Worm (Caenorhabditis elegans): Measurements from ENCODE around the gene Y50D4B.4.

Y50D4B.4 gene

DNA sequence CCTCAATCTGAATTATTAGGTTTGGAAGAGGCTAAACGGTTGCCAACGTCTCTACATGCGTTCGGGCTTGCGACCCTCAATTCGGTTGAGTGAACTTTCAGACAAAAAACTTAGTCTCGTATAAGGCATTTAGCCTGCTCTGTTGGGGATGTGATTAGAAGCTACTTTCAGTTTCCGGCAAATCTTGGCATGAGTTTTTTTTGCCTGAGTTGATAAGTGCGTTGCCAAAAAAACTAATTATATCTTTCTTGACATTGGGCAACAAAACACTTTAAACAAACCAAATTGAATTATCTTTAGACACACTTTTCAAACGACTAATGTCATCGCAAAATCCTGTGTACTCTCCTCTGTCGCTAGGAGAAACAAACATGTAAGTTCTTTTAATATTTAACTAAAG is at the start of gene Y50D4B.4:
Gene Y50D4B.4 (plus strand): TSS at position 301 of the 400 bp plus-strand sequence.
- no peak for TF ChIP-seq unc-62 (GFP tag; optimal IDR thresholded peaks at IDR 0.05)

ce11 chrV:1047251-1047650 is 45.2 kb upstream of the Y50D4B.4 start:
- no peak for TF ChIP-seq unc-62 (GFP tag; optimal IDR thresholded peaks at IDR 0.05)

ce11 chrV:1048482-1048881 is 44.0 kb upstream of the Y50D4B.4 start, which contains the start of gene nra-4:
nra-4 (minus strand) TSS chrV:1048582.
- TF ChIP-seq unc-62 (GFP tag; optimal IDR thresholded peaks at IDR 0.05) = no peak

- TF ChIP-seq unc-62 (GFP tag; optimal IDR thresholded peaks at IDR 0.05) = no peak
Observed at ce11 chrV:1049334-1049733, 43.1 kb upstream of the Y50D4B.4 start.

DNA sequence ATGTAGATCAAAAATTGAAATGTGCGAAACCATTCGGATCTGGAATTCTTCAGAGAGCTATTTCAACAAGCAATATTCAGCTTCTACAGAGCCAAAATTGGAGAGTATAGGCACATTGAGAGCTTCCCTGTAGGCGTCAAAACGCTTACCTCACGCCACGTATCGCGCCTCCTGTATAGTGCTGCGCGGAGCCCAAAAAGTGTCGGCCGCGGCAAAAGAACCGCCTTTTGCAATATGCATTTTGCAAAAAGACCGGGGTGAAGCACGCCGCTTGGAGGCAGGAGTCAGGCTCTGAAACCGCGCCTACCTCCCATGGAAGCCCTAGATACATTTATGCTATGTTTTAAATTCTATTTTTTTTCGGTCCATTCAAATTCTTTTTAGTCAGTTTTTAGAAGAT is 40.8 kb upstream of the Y50D4B.4 start:
- TF ChIP-seq unc-62 (GFP tag; optimal IDR thresholded peaks at IDR 0.05) = no peak

DNA sequence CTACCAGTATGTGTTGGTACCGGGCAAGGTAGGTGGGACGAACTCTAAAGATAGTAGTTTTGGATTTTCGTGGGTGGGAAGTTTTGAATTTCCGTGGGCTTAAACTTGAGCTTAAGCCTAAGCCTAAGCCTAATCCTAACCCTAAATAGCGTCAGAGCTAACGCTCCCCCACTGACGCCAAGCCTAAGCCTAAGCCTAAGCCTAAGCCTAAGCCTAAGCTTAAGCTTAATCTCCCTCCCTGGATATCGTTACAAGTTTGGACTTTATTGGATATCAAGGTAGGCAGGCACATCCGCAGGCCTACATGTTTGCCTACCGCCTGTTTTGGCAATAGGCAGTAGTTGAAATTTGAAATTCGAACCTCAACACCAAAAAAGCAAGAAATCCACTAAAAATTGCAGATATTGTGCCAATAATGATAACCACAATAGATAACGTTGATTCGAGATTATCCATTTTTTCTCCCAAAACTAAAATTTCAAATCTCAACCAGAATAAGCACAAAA is 39.8 kb upstream of the Y50D4B.4 start, which contains the start of gene K10C9.4:
Gene K10C9.4 (minus strand): TSS at position 456 of the 506 bp plus-strand sequence.
- no peak for TF ChIP-seq unc-62 (GFP tag; optimal IDR thresholded peaks at IDR 0.05)

- no peak for TF ChIP-seq unc-62 (GFP tag; optimal IDR thresholded peaks at IDR 0.05)
Observed at ce11 chrV:1053385-1053784, 39.1 kb upstream of the Y50D4B.4 start.

- no peak for TF ChIP-seq unc-62 (GFP tag; optimal IDR thresholded peaks at IDR 0.05)
Observed at ce11 chrV:1060219-1060863, 32.1 kb upstream of the Y50D4B.4 start.

ce11 chrV:1061295-1061694 is 31.2 kb upstream of the Y50D4B.4 start, which contains the start of gene rnst-2:
rnst-2 (plus strand) TSS chrV:1061595.
- no peak for TF ChIP-seq unc-62 (GFP tag; optimal IDR thresholded peaks at IDR 0.05)

- no peak for TF ChIP-seq unc-62 (GFP tag; optimal IDR thresholded peaks at IDR 0.05)
Observed at ce11 chrV:1064491-1064890, 28.0 kb upstream of the Y50D4B.4 start, which contains the start of gene str-67. str-67 (minus strand) TSS chrV:1064591.

DNA sequence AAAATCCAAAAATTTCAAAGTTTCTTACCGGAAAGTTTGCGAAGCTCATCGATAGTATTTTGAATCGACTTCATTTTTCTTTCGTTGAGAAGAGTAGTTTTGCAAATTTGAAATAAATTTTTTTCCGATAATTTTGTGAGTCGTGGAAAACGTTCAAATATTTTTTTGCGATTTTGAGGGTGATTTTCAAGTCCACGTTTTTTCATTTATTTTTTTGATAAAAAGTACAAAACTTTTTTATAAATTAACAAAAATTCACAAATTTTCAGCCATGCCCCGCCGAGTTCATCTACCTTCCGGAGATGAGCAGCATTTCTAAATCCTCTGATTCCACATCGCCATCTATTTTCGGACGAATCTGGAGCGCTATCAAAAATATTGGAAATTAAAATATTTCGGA is 25.0 kb upstream of the Y50D4B.4 start, which contains the start of gene K10C9.7:
Gene K10C9.7 (minus strand): TSS at position 101 of the 400 bp plus-strand sequence.
- no peak for TF ChIP-seq unc-62 (GFP tag; optimal IDR thresholded peaks at IDR 0.05)

DNA sequence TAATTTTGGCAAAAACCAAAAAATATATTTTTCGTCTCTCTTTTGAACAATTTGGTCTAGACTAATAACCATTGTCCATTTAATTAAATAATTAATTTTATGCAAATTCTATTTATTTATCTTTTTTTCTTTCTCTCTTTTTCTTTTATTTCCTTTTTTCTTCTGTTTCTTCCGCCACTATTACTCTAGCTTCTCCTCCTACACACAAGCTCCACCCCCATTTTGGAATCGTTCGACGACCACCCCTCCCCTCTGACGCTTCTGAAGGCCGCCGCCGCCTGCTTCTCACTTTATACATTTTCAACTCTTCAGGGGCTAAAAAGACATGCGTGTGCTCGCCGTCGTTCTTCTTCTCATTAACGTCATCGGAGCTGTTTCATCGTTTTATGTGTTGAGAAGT is 17.5 kb upstream of the Y50D4B.4 start, which contains the start of gene K10C9.1:
Gene K10C9.1 (plus strand): TSS at position 301 of the 400 bp plus-strand sequence.
- TF ChIP-seq unc-62 (GFP tag; optimal IDR thresholded peaks at IDR 0.05) = no peak

ce11 chrV:1084016-1084415 is 8.4 kb upstream of the Y50D4B.4 start, which contains the start of gene Y50D4B.6:
Y50D4B.6 (plus strand) TSS chrV:1084316.
- TF ChIP-seq unc-62 (GFP tag; optimal IDR thresholded peaks at IDR 0.05) = no peak

ce11 chrV:1087983-1088382 is 4.5 kb upstream of the Y50D4B.4 start, which contains the start of gene clec-203:
clec-203 (plus strand) TSS chrV:1088283.
- TF ChIP-seq unc-62 (GFP tag; optimal IDR thresholded peaks at IDR 0.05) = no peak

ce11 chrV:1100280-1100679 is 7.8 kb downstream of the Y50D4B.4 start, which contains the start of gene Y50D4B.2:
Y50D4B.2 (plus strand) TSS chrV:1100580.
- TF ChIP-seq unc-62 (GFP tag; optimal IDR thresholded peaks at IDR 0.05) = no peak

ce11 chrV:1102569-1102968 is 10.1 kb downstream of the Y50D4B.4 start:
- no peak for TF ChIP-seq unc-62 (GFP tag; optimal IDR thresholded peaks at IDR 0.05)

DNA sequence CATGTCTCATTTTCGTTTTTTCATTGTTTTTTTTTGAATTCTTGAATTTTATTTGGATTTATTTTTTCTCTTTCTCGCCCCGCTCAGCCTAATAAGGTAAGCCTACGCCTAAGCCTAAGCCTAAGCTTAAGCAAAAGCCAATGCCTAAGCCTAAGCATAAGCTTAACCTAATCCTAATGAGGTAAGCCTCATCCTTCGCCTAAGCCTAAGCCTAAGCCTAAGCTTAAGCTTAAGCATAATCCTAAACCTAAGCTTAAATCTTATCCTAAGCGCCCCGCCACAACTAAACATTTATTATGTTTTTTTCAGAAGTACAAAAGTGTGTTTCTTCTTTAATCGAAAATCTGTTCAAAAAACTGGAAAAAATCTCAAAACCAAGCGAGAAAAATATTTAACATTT is 19.7 kb downstream of the Y50D4B.4 start:
- no peak for TF ChIP-seq unc-62 (GFP tag; optimal IDR thresholded peaks at IDR 0.05)
